Fruit fly (Drosophila melanogaster): ENCODE results near the gene rdx.

Gene rdx

DNA sequence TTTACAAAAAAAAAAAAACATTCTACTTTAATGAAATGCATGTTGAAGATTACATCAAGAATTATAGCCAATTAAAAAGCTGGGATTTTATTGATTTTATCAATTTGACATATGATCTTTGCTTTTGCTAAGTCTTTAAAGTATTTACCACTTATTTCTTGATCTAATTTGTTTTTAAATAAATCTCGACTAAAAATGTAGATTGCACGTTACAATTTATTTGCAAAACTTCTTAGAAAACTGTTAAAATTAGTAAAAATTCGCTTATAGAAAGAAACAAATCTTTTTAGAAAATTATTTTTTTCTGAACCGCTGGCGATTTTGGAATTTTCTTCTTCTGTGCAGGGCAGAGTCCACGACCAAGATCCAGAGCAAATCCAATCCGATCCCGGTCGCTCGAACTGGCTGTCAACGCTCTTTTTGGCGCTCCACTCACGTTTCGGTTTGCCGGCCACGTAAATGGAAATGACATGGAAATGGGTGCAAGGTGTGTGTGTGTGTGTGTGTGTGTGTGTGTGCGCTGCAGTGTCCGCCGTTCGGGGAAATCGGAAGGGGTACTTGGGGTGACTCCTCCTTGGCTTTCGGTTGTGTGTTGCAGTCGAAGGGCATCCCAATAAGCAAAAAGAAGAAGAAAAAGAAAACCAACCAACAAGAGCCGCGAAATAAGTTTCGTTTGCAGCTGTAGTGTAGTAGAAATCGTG, 29.6 kb downstream of the rdx start:
- TF ChIP-seq ttk (optimal IDR thresholded peaks at IDR 0.05) (no peak), Myc (optimal IDR thresholded peaks at IDR 0.05) (no peak), psq (optimal IDR thresholded peaks at IDR 0.05) (no peak), insv (optimal IDR thresholded peaks at IDR 0.05) (no peak), h (optimal IDR thresholded peaks at IDR 0.05) (no peak), Sin3A (optimal IDR thresholded peaks at IDR 0.05) (no peak)

DNA sequence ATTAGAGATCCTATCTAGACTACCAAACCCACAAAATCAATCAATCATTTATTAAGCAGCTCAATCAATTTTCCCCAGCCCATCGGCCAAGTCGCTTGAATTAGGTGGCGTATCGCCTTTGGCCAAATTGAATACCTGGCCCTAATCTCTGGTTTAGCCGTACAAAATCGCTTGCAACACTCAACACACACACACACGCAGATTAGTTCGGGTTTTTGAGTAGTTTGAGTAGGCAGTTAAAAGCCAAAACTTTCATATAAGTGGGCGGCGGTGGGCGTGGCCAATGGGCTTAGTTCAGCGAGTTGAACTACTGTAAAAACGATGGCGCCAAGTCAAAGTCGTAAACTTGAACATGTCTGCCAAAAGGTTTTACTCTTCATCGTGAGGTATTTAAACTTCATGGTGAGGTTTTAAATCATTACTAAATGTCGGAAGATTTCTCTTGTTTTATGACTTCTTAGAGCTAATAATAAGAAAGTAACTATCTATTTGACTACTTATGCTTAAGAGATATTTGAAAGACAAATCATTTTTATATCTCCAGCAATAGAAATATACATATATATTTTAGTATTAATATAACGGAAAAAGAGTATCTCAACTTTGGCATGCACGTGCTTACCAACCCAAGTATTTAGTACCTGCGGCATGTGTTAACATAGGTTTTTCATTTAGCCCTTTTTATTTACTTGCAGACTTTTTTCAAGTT, 30.5 kb downstream of the rdx start:
- TF ChIP-seq psq (optimal IDR thresholded peaks at IDR 0.05) (no peak), Sin3A (optimal IDR thresholded peaks at IDR 0.05) (no peak), insv (optimal IDR thresholded peaks at IDR 0.05) (no peak), h (optimal IDR thresholded peaks at IDR 0.05) (no peak), Myc (optimal IDR thresholded peaks at IDR 0.05) (no peak), ttk (optimal IDR thresholded peaks at IDR 0.05) (no peak)

DNA sequence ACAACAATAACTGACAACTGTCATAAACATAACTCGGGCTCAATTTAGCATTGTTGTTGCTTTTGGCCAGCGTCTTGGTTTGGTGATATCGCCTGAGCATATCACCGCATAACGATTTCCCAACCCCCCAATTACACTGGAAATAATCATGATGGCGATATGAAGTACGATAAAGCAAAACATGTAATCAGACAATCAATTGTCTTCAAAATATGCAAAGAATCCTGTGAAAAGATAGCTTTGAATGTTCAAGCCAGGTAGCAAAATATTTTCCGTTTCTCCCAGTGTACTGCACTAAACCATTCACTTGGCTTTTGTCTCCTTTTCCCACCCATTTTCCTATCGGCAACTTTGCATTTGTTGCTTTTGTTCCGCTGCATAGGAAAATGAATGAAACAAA, 32.3 kb downstream of the rdx start:
- TF ChIP-seq insv (optimal IDR thresholded peaks at IDR 0.05) (no peak), Sin3A (optimal IDR thresholded peaks at IDR 0.05) (no peak), Myc (optimal IDR thresholded peaks at IDR 0.05) (no peak), ttk (optimal IDR thresholded peaks at IDR 0.05) (no peak), psq (optimal IDR thresholded peaks at IDR 0.05) (no peak), h (optimal IDR thresholded peaks at IDR 0.05) (no peak)

DNA sequence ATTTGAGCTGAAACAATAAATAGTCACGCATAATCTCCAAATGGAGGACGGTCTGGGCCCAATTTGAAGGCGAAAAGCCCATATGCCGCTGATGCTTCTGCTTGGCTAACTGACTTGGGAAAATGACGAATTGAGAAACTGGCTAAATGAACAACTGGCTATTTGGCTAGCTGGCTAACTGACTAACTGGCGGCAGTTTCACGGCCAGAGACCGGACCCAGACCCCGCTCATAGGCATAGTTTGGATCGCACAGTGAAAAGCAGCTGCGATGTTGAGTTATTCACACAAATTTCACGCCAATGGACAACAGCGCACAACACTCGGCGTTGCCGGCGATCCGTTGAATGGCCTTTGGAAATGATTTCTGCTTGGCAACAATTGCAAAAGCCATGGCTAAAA, 33.3 kb downstream of the rdx start:
- no peak for TF ChIP-seq Myc (optimal IDR thresholded peaks at IDR 0.05)

DNA sequence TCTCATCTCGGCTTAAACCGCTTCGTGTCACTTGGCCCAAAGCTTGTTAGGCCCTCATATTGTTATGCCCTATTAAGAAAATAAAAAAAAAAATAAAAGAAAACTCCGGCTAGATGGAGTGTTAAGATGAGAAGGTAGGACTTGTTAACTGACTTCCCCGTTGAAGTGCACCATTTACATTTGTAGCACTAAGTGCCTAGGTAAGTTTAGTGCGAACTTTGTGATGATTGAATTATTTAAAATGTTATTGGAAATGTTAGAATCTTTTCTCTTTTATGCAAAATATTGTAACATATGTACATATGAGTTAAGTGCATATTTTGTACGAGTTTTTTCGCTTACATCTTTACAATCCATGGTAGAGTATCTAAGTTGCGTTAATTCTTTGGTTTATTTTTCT, 33.7 kb downstream of the rdx start:
- TF ChIP-seq h (optimal IDR thresholded peaks at IDR 0.05) (no peak), Sin3A (optimal IDR thresholded peaks at IDR 0.05) (no peak), insv (optimal IDR thresholded peaks at IDR 0.05) (no peak), Myc (optimal IDR thresholded peaks at IDR 0.05) (no peak), ttk (optimal IDR thresholded peaks at IDR 0.05) (no peak), psq (optimal IDR thresholded peaks at IDR 0.05) (no peak)

DNA sequence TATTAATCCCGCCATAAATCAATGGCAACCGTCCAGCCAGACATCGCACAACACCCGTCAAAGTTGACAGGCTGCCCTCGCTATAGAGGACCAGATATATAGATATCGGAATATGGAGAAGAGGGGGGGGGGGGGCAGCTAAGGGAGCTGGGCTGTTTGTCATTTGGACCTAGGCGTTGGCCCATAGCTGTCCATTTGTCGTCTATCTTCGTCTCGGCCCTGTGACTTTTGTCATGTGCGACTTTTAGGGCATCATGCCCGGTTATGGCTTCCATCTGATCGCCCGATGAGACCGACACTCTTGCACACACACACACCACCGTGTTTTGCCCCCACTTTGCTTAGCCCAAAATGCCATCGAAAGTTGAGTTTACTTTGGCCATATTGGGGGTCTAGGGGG, 34.1 kb downstream of the rdx start:
- TF ChIP-seq ttk (optimal IDR thresholded peaks at IDR 0.05) (no peak), Myc (optimal IDR thresholded peaks at IDR 0.05) (no peak), psq (optimal IDR thresholded peaks at IDR 0.05) (no peak), insv (optimal IDR thresholded peaks at IDR 0.05) (no peak), h (optimal IDR thresholded peaks at IDR 0.05) (no peak), Sin3A (optimal IDR thresholded peaks at IDR 0.05) (no peak)

DNA sequence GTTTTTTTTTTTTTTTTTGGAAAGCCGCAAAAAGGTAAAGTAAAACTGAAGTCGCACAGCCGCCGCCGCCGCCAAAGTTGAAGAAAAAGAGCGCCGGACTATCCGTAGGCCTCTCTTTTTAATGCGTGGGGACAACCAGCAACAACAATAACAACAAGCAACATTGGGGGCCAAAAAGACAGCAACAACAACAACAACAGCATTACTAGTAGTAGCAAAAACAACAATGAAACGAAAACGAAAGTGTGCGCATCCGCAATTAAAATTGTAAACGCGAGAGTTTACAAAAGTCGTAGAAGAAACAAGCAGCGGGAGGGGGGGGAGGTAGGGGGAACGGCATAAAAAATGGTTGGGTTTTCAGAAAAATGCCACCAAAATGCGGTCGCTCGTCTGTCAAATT, 35.9 kb downstream of the rdx start:
- TF ChIP-seq h (optimal IDR thresholded peaks at IDR 0.05) (no peak), insv (optimal IDR thresholded peaks at IDR 0.05) (no peak), Sin3A (optimal IDR thresholded peaks at IDR 0.05) (no peak), Myc (optimal IDR thresholded peaks at IDR 0.05) (no peak), ttk (optimal IDR thresholded peaks at IDR 0.05) (no peak), psq (optimal IDR thresholded peaks at IDR 0.05) (no peak)

DNA sequence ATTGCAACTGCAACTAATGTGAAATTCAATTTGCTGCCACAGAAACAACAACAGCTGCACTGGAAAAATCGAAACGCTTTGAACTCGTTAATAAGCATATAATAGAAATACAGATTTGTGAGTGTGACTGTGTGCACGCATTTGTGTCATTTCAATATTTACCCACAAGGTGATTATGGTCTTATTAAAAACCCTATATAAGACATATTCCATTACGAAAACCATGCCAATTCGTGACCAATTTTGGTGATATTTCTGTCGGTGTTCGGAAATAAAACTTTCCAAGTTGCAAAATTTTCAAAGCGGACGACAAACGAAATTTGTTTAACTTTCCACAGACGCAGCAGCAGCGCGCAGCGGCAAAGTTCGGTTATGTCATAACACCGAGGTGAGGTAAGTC, 36.4 kb downstream of the rdx start:
- TF ChIP-seq ttk (optimal IDR thresholded peaks at IDR 0.05) (no peak), Myc (optimal IDR thresholded peaks at IDR 0.05) (no peak), insv (optimal IDR thresholded peaks at IDR 0.05) (no peak), psq (optimal IDR thresholded peaks at IDR 0.05) (no peak), h (optimal IDR thresholded peaks at IDR 0.05) (no peak), Sin3A (optimal IDR thresholded peaks at IDR 0.05) (no peak)

DNA sequence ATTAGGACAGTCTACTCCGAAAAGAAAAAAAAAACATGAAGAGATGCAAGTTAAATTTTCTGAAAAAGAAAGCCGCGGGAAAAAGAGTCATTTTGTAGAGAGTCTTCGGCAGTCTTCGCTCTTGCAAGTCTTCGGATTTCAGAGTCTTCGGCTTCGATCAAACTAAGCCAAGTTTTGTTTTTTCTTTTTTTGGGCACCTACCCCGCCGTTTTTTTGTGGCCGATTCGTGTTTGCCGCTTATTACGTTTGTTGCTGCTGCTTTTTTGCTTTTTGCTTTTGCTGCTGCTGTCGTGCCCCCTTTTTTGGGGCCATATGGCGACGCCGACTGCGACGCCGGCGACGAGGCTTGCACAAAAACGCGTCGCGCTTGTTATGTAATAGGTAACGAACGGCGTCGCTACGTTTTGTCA, 39.7 kb downstream of the rdx start:
- no peak for TF ChIP-seq h (optimal IDR thresholded peaks at IDR 0.05)
- no peak for TF ChIP-seq ttk (optimal IDR thresholded peaks at IDR 0.05)
- no peak for TF ChIP-seq psq (optimal IDR thresholded peaks at IDR 0.05)
- TF ChIP-seq insv (optimal IDR thresholded peaks at IDR 0.05): no peak
- TF ChIP-seq Sin3A (optimal IDR thresholded peaks at IDR 0.05): no peak
- no peak for TF ChIP-seq Myc (optimal IDR thresholded peaks at IDR 0.05)

DNA sequence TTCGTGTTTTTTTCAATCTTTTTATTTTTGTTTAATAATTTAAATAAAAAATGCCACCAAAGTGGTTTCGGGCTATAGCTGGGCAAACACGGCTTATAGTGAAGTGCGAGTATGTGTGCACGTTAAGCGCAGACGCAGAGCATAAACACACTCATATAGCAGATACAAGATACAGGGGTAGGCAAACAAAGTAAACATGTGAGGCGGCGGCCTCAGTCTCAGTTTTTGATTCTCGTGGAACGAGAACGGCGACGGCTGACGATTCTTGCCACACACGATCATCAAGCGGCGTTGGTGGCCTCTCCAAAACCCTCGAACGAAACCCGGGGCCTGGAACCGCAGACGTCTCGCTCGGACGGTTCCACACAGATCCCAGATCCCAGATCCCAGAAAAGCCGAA, 41.7 kb downstream of the rdx start:
- TF ChIP-seq h (optimal IDR thresholded peaks at IDR 0.05): no peak
- TF ChIP-seq Sin3A (optimal IDR thresholded peaks at IDR 0.05): no peak
- no peak for TF ChIP-seq psq (optimal IDR thresholded peaks at IDR 0.05)
- no peak for TF ChIP-seq Myc (optimal IDR thresholded peaks at IDR 0.05)
- TF ChIP-seq insv (optimal IDR thresholded peaks at IDR 0.05): no peak
- TF ChIP-seq ttk (optimal IDR thresholded peaks at IDR 0.05): no peak

DNA sequence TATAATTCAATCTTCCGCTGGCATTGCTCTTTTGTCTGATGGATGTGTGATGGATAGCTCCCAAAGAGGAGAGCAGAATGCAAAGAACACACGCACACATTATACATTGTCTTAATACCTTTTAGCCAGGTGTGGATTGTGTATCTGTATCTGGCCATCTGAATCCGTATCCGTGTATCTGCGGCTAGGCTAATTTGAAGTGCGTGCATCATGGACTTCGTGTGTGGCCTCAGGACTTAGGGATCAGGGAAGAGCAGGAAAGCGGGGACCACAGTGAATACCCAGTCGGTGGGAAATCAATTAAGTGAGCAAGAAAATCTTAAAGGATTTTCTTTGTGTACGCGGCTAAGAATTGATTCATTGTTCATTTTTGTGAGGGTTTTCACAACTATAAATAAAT, 42.4 kb downstream of the rdx start:
- no peak for TF ChIP-seq Sin3A (optimal IDR thresholded peaks at IDR 0.05)
- TF ChIP-seq h (optimal IDR thresholded peaks at IDR 0.05): no peak
- TF ChIP-seq ttk (optimal IDR thresholded peaks at IDR 0.05): no peak
- TF ChIP-seq Myc (optimal IDR thresholded peaks at IDR 0.05): no peak
- no peak for TF ChIP-seq insv (optimal IDR thresholded peaks at IDR 0.05)
- no peak for TF ChIP-seq psq (optimal IDR thresholded peaks at IDR 0.05)

DNA sequence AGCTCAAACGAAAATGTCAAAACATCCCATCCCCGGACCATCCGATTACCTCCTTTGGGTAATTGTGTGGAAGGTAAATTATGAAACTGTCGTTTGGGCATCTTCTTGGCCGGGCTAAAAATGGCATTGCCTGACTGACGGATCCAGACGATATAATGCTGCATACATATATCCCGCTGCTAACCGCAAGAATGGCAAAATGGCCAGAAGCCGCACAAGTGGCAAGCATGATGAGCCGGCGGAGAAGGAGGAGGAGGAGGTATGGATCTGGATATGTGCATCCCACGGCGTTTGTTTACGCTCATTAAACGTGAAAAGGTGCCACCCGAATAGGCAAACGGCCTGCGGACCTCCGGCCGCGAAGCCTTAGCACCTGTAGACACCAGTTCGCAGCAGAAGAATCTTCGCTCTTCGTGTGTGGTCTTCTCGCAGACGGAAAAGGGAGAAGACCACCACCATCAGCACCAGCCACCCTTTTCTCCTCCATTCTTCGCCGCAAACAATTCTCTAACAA, 42.9 kb downstream of the rdx start:
- TF ChIP-seq Myc (optimal IDR thresholded peaks at IDR 0.05): no peak
- TF ChIP-seq insv (optimal IDR thresholded peaks at IDR 0.05): no peak
- no peak for TF ChIP-seq psq (optimal IDR thresholded peaks at IDR 0.05)
- TF ChIP-seq Sin3A (optimal IDR thresholded peaks at IDR 0.05): no peak
- no peak for TF ChIP-seq h (optimal IDR thresholded peaks at IDR 0.05)
- TF ChIP-seq ttk (optimal IDR thresholded peaks at IDR 0.05): no peak

All from Kc167 (cell line).